Worm (Caenorhabditis elegans) whole organism, L4 larva: ENCODE data around the gene C45G9.11.

Source experiments
- F49E8.2 ChIP-seq: sonication (generic microtip); optimal IDR thresholded peaks from 2 replicates; lab custom pipeline; 2016; ENCODE audit warnings: missing compliant biosample characterization, mild to moderate bottlenecking, missing genetic modification characterization, borderline replicate concordance
- aha-1 ChIP-seq: fragments of 150-350 bp; peaks from one replicate; lab custom pipeline; 2014; ENCODE audit warnings: missing biosample characterization, missing genetic modification characterization
- hif-1 ChIP-seq, 2 experiments: sonication (generic microtip); optimal IDR thresholded peaks; 2 replicates each; lab custom pipeline; 2016 to 2017; ENCODE audit warnings: missing compliant biosample characterization in 2 of 2, missing genetic modification characterization in 2 of 2, missing genetic modification reagents in 2 of 2, missing genotype in 2 of 2, mild to moderate bottlenecking in 1 of 2
- lin-1 ChIP-seq: fragments of 200-800 bp; sonication (Bioruptor generic); IDR thresholded peaks from 2 replicates; pipeline ENCODE4 v1.3.6; 2022; ENCODE audit warnings: missing genetic modification reagents, missing genetic modification characterization, missing compliant biosample characterization
- lin-38 ChIP-seq: fragments of 200-800 bp; sonication (Bioruptor generic); IDR thresholded peaks from 2 replicates; pipeline ENCODE4 v1.3.6; 2022; ENCODE audit warnings: missing genetic modification reagents, missing genetic modification characterization, missing compliant biosample characterization
- nhr-77 ChIP-seq: fragments of 150-350 bp; optimal IDR thresholded peaks from 2 replicates; lab custom pipeline; 2014; ENCODE audit warnings: missing biosample characterization, missing genetic modification characterization
- snpc-4 ChIP-seq: fragments of 150-350 bp; optimal IDR thresholded peaks from 2 replicates; lab custom pipeline; 2014; ENCODE audit warnings: missing biosample characterization, missing genetic modification characterization
- unc-62 ChIP-seq, 3 experiments: fragments of 150-350 bp in 1 of 3; sonication (generic microtip); optimal IDR thresholded peaks in 2 of 3; peaks in 1 of 3; 1 replicate in 1 of 3; 2 replicates in 2 of 3; lab custom pipeline; 2014 to 2017; ENCODE audit warnings: missing biosample characterization in 3 of 3, missing genetic modification characterization in 3 of 3, missing genetic modification reagents in 3 of 3, missing genotype in 1 of 3
- vab-7 ChIP-seq: fragments of 200-800 bp; sonication (Bioruptor generic); IDR thresholded peaks from 2 replicates; pipeline ENCODE4 v1.3.6; 2022; ENCODE audit warnings: missing genetic modification reagents, missing genetic modification characterization, missing compliant biosample characterization
- ztf-11 ChIP-seq: fragments of 150-350 bp; optimal IDR thresholded peaks from 2 replicates; lab custom pipeline; 2014; ENCODE audit warnings: missing biosample characterization, missing genetic modification characterization

DNA sequence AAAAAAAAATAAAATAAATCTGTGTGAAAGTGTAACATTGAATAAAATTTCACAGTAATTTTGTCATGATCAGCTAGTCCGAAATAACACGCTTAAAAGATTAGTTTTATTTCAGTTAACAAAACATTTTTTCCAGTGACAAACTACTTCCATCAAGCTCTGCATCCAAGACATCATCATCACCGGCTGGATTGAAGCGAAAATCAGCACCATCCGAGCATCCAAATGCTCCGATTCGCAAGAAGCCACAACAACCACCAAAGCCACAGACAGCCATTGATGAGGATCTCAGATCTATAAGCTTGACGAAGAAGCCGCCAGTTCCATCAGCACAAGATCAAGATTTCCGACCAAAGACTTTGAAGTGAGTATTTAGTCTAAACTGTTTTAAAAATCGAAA is 41.3 kb downstream of the C45G9.11 start:
- TF ChIP-seq hif-1 (tag; optimal IDR thresholded peaks at IDR 0.05; lab: Kevin White, UChicago): no peak
- TF ChIP-seq snpc-4: no peak
- no peak for TF ChIP-seq F49E8.2 (tag; lab: Kevin White, UChicago)
- no peak for TF ChIP-seq lin-1 (GFP tag; lab: Robert Waterston, UW)
- TF ChIP-seq unc-62 (GFP tag; optimal IDR thresholded peaks at IDR 0.05 in 1 of 2; lab: Kevin White, UChicago): no peak
- no peak for TF ChIP-seq unc-62 (tag; optimal IDR thresholded peaks at IDR 0.05; lab: Kevin White, UChicago)
- TF ChIP-seq aha-1 (tag; lab: Kevin White, UChicago): peak; percentile 78
- TF ChIP-seq nhr-77 (tag; lab: Kevin White, UChicago): no peak
- 0 out of 2 replicates have a peak, but pooled peaks have one; percentile 11 for TF ChIP-seq lin-38
- no peak for TF ChIP-seq ztf-11 (tag; lab: Kevin White, UChicago)
- TF ChIP-seq vab-7 (GFP tag; lab: Robert Waterston, UW): no peak
